Worm (Caenorhabditis elegans): ENCODE data around the gene zfp-1.

DNA sequence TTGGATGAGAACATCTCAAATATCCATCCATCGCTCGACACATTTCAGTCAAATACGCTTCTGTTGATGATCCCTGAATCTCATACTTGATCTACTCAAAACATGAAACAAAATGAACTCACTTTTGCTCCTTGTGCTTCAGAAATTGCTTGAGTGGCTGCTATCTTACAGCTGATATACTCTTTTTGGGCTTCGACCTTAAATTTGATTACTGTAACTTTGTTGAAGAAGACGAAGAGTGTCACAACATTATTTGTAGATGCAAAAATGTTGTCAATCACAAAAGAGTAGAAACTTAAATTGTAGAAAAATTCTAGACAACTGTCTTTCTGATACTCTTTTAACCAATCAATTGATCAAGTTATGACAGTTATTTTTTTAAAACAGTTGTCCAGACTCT is 48.8 kb upstream of the zfp-1 start:
- no peak for TF ChIP-seq lin-39 (tag; optimal IDR thresholded peaks at IDR 0.05)
- no peak for TF ChIP-seq lsy-2 (tag; optimal IDR thresholded peaks at IDR 0.05)
- TF ChIP-seq unc-39 (tag; optimal IDR thresholded peaks at IDR 0.05): no peak
- TF ChIP-seq ceh-16 (tag; optimal IDR thresholded peaks at IDR 0.05): no peak
- TF ChIP-seq nhr-25 (tag; optimal IDR thresholded peaks at IDR 0.05): no peak
- TF ChIP-seq lin-13 (GFP tag; optimal IDR thresholded peaks at IDR 0.05): no peak
- no peak for TF ChIP-seq nhr-12 (tag; optimal IDR thresholded peaks at IDR 0.05)
